Worm (Caenorhabditis elegans) whole organism, midembryonic: ENCODE data around the gene dlat-2.

ENCODE experiments used
- T22C8.4 ChIP-seq: fragments of 200-800 bp; sonication (Bioruptor generic); IDR thresholded peaks from 2 replicates; pipeline ENCODE4 v1.3.6; 2022; ENCODE audit warnings: missing genetic modification characterization, missing compliant biosample characterization
- cog-1 ChIP-seq: sonication (generic microtip); optimal IDR thresholded peaks from 2 replicates; lab custom pipeline; 2016; ENCODE audit warnings: missing genetic modification characterization, missing compliant biosample characterization
- flt-1 ChIP-seq: fragments of 200-800 bp; sonication (Bioruptor generic); IDR thresholded peaks from 2 replicates; pipeline ENCODE4 v1.3.6; 2022; ENCODE audit warnings: missing genetic modification characterization, missing compliant biosample characterization
- klf-2 ChIP-seq: fragments of 200-800 bp; sonication (Bioruptor generic); conservative IDR thresholded peaks from 2 replicates; pipeline ENCODE4 v1.3.6; 2022; ENCODE audit warnings: missing genetic modification reagents, missing genetic modification characterization, missing compliant biosample characterization
- med-1 ChIP-seq: sonication (generic microtip); optimal IDR thresholded peaks from 2 replicates; lab custom pipeline; 2017; ENCODE audit warnings: missing genetic modification characterization, mild to moderate bottlenecking, missing compliant biosample characterization, antibody characterized with exemption, missing genetic modification reagents; ENCODE audit not compliant: insufficient read depth
- ref-1 ChIP-seq: fragments of 200-800 bp; sonication (Bioruptor generic); conservative IDR thresholded peaks from 2 replicates; pipeline ENCODE4 v1.3.6; 2022; ENCODE audit warnings: missing genetic modification reagents, missing genetic modification characterization, missing compliant biosample characterization
- tab-1 ChIP-seq: fragments of 200-800 bp; sonication (Bioruptor generic); IDR thresholded peaks from 2 replicates; pipeline ENCODE4 v1.3.6; 2022; ENCODE audit warnings: missing genetic modification characterization, missing compliant biosample characterization
- ztf-23 ChIP-seq: fragments of 200-800 bp; sonication (Bioruptor generic); IDR thresholded peaks from 2 replicates; pipeline ENCODE4 v1.3.6; 2022; ENCODE audit warnings: missing genetic modification reagents, missing genetic modification characterization, missing compliant biosample characterization
- ztf-29 ChIP-seq: fragments of 200-800 bp; sonication (Bioruptor generic); IDR thresholded peaks from 2 replicates; pipeline ENCODE4 v1.3.6; 2022; ENCODE audit warnings: missing genetic modification reagents, missing genetic modification characterization, missing compliant biosample characterization

Gene dlat-2

DNA sequence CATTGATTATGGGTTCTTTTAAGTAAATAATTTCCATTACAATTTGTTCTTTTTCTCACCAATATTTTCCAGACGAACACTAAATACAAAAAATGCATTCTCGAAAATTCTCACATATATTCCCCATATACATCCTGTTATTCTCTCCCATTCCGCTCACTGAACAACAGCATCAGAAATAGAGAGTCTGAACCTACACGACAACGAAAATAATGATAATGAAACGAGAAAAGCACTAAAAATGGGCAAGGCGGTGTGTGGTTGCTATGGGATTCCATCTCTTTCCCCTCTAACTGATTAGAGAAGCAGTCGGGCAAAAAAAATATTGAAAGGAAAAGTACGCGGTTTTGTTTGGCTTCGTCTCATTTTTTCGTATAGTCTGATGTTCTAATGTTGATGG, 2.6 kb downstream of the dlat-2 start, which contains the start of gene C30H6.12:
C30H6.12 (plus strand) TSS at position 301 of the 400 bp plus-strand sequence.
- TF ChIP-seq med-1: no peak
- no peak for TF ChIP-seq tab-1 (GFP tag; lab: Robert Waterston, UW)
- TF ChIP-seq T22C8.4 (GFP tag; lab: Robert Waterston, UW): no peak
- no peak for TF ChIP-seq cog-1 (tag; lab: Kevin White, UChicago)
- no peak for TF ChIP-seq klf-2
- no peak for TF ChIP-seq ztf-29
- TF ChIP-seq ztf-23 (GFP tag; lab: Robert Waterston, UW): no peak
- no peak for TF ChIP-seq ref-1 (GFP tag; lab: Robert Waterston, UW)
- TF ChIP-seq flt-1: no peak

DNA sequence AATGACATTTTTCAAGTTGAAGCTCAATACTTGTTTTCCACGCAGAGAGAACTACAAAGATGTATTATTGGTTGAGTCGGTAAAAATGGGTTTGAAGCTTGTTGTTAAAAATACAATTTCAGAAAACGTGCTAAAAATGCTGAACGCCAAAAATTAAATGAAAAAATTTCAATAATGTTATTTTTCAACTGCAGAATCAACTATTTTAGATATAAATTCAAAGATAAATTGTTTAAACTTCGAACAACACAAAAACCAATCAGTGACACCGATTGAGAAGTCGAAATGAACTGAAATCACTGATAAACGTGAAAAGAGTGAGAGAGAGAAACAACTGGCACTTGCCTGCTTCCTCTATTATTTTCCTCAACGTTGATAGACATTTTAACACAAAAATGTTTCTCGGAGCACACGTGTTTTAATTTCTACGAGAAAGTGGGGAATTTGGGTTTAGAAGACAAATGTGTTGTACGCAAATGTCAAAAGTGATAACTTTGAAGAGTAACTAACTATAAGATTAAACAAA, 7.1 kb downstream of the dlat-2 start, which contains the start of gene T02D1.8:
T02D1.8 (minus strand) TSS at position 51 of the 526 bp plus-strand sequence.
- TF ChIP-seq ztf-23 (GFP tag; lab: Robert Waterston, UW): no peak
- TF ChIP-seq klf-2: no peak
- no peak for TF ChIP-seq T22C8.4 (GFP tag; lab: Robert Waterston, UW)

- no peak for TF ChIP-seq T22C8.4 (GFP tag; lab: Robert Waterston, UW)
- no peak for TF ChIP-seq ztf-29
- TF ChIP-seq ztf-23 (GFP tag; lab: Robert Waterston, UW): no peak
- TF ChIP-seq ref-1 (GFP tag; lab: Robert Waterston, UW): no peak
- no peak for TF ChIP-seq tab-1 (GFP tag; lab: Robert Waterston, UW)
- TF ChIP-seq flt-1: no peak
- TF ChIP-seq med-1: no peak
- TF ChIP-seq klf-2: no peak
- TF ChIP-seq cog-1 (tag; lab: Kevin White, UChicago): no peak
Measured at ce11 chrIV:17395910-17396309, 15.5 kb downstream of the dlat-2 start, which contains the start of gene sru-15. sru-15 (plus strand) TSS chrIV:17396210.

- no peak for TF ChIP-seq ref-1 (GFP tag; lab: Robert Waterston, UW)
- no peak for TF ChIP-seq tab-1 (GFP tag; lab: Robert Waterston, UW)
- TF ChIP-seq med-1: no peak
Measured at ce11 chrIV:17399455-17399854, 19.0 kb downstream of the dlat-2 start, which contains the start of gene T02D1.4. T02D1.4 (plus strand) TSS chrIV:17399755.

DNA sequence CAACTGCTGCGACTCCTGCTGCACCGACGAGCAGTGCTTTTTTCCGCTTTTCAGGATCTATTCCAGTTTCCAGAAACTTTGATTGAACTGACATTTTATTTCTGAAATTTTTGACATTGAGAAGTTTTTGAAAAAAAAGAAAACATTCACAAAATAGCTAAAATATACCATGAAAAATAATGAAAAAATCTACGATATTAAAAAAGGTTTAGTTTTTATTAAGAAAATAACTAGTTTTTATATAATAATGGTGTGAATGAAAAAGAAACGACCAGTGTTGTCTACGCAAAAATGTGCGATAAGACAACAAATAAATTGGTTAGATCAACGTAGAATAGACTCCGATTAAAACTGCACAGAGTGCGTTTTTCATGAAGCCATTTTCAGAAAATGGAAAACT, 25.1 kb downstream of the dlat-2 start, which contains the start of gene pmp-4:
pmp-4 (minus strand) TSS at position 101 of the 400 bp plus-strand sequence.
- no peak for TF ChIP-seq ref-1 (GFP tag; lab: Robert Waterston, UW)
- TF ChIP-seq cog-1 (tag; lab: Kevin White, UChicago): no peak
- no peak for TF ChIP-seq med-1
- no peak for TF ChIP-seq flt-1
- no peak for TF ChIP-seq T22C8.4 (GFP tag; lab: Robert Waterston, UW)
- TF ChIP-seq ztf-23 (GFP tag; lab: Robert Waterston, UW): no peak
- no peak for TF ChIP-seq ztf-29
- no peak for TF ChIP-seq tab-1 (GFP tag; lab: Robert Waterston, UW)
- TF ChIP-seq klf-2: no peak

ce11 chrIV:17406119-17406518, 25.7 kb downstream of the dlat-2 start:
- TF ChIP-seq ztf-29 (no peak), tab-1 (GFP tag; lab: Robert Waterston, UW) (no peak), flt-1 (no peak)

DNA sequence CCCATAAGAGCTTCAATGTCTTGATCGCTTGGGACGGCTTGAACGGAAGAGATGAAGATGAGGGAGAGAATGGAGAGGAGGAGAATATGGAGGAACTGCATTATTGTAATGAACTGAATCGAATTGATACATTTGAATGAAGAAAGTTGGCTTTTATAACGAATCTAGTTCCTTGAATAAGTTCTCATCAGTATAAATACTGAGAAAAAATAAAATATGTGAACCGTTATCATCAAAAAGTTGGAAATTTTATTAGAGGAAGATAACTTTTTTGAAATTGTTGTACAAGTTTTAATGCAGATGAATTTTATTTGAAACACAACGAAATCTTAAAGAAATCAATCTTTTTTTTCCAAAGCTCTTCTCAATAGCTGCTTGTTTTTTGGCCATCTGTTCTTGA, 26.6 kb downstream of the dlat-2 start, which contains the start of gene T02D1.7:
T02D1.7 (minus strand) TSS at position 101 of the 400 bp plus-strand sequence.
- TF ChIP-seq klf-2: no peak
- TF ChIP-seq med-1: no peak
- no peak for TF ChIP-seq T22C8.4 (GFP tag; lab: Robert Waterston, UW)
- no peak for TF ChIP-seq ref-1 (GFP tag; lab: Robert Waterston, UW)
- TF ChIP-seq tab-1 (GFP tag; lab: Robert Waterston, UW): no peak
- no peak for TF ChIP-seq ztf-23 (GFP tag; lab: Robert Waterston, UW)
- no peak for TF ChIP-seq flt-1
- no peak for TF ChIP-seq ztf-29
- TF ChIP-seq cog-1 (tag; lab: Kevin White, UChicago): no peak

DNA sequence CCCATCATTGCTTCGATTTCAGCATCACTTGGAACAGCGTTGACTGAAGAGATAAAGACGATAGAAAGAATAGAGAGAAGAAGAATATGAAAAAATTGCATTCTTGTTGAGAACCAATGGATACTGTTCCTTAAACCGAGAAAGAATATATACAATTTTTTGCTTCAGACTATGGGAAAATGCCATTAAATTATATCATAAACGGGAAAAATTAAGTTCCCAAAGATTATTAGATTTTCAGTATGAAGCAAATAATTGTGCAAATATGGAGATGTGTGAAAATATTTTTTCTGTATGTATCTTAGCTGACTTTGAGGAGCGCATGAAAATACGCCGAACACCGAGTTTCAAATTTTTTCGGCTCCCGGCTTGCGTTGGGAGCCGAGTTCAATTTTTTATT, 27.1 kb downstream of the dlat-2 start, which contains the start of gene T02D1.9:
T02D1.9 (minus strand) TSS at position 101 of the 400 bp plus-strand sequence.
- TF ChIP-seq T22C8.4 (GFP tag; lab: Robert Waterston, UW) (no peak), ztf-23 (GFP tag; lab: Robert Waterston, UW) (no peak), cog-1 (tag; lab: Kevin White, UChicago) (no peak), ref-1 (GFP tag; lab: Robert Waterston, UW) (no peak), ztf-29 (no peak), klf-2 (no peak), med-1 (no peak), flt-1 (no peak), tab-1 (GFP tag; lab: Robert Waterston, UW) (no peak)

ce11 chrIV:17413343-17413742, 32.9 kb downstream of the dlat-2 start:
- TF ChIP-seq ztf-29: no peak
- TF ChIP-seq ztf-23 (GFP tag; lab: Robert Waterston, UW): no peak
- no peak for TF ChIP-seq tab-1 (GFP tag; lab: Robert Waterston, UW)
- no peak for TF ChIP-seq ref-1 (GFP tag; lab: Robert Waterston, UW)
- no peak for TF ChIP-seq klf-2
- TF ChIP-seq med-1: no peak
- TF ChIP-seq flt-1: no peak
- TF ChIP-seq T22C8.4 (GFP tag; lab: Robert Waterston, UW): no peak
- no peak for TF ChIP-seq cog-1 (tag; lab: Kevin White, UChicago)

- TF ChIP-seq med-1 (no peak), cog-1 (tag; lab: Kevin White, UChicago) (no peak), ztf-29 (no peak), flt-1 (no peak), tab-1 (GFP tag; lab: Robert Waterston, UW) (no peak), klf-2 (no peak), ref-1 (GFP tag; lab: Robert Waterston, UW) (no peak), T22C8.4 (GFP tag; lab: Robert Waterston, UW) (no peak), ztf-23 (GFP tag; lab: Robert Waterston, UW) (no peak)
Measured at ce11 chrIV:17417723-17418122, 37.3 kb downstream of the dlat-2 start, which contains the start of gene npr-26. npr-26 (minus strand) TSS chrIV:17417823.
